Worm (Caenorhabditis elegans) whole organism, late embryonic: ENCODE results near the gene mac-1.

Source experiments
- C08G9.2 ChIP-seq: sonication (generic microtip); optimal IDR thresholded peaks from 2 replicates; lab custom pipeline; 2016; ENCODE audit warnings: mild to moderate bottlenecking, missing genetic modification characterization, moderate library complexity, missing compliant biosample characterization
- C38D4.7 ChIP-seq: fragments of 200-800 bp; sonication (Bioruptor generic); optimal IDR thresholded peaks from 2 replicates; lab custom pipeline; 2018; ENCODE audit warnings: mild to moderate bottlenecking, missing genetic modification characterization, moderate library complexity, missing compliant biosample characterization
- F13H6.1 ChIP-seq: sonication (generic microtip); optimal IDR thresholded peaks from 2 replicates; lab custom pipeline; 2016; ENCODE audit warnings: missing genetic modification characterization, missing compliant biosample characterization
- K02D7.2 ChIP-seq: sonication (generic microtip); optimal IDR thresholded peaks from 2 replicates; lab custom pipeline; 2017; ENCODE audit warnings: mild to moderate bottlenecking, missing genetic modification characterization, missing compliant biosample characterization
- T23F11.4 ChIP-seq: fragments of 200-800 bp; sonication (Bioruptor generic); optimal IDR thresholded peaks from 2 replicates; lab custom pipeline; 2018; ENCODE audit warnings: mild to moderate bottlenecking, missing genetic modification characterization, missing compliant biosample characterization
- ahr-1 ChIP-seq: sonication (generic microtip); optimal IDR thresholded peaks from 2 replicates; lab custom pipeline; 2016; ENCODE audit warnings: missing genetic modification characterization, missing compliant biosample characterization
- ama-1 ChIP-seq: fragments of 150-350 bp; optimal IDR thresholded peaks from 2 replicates; lab custom pipeline; 2014
- ceh-14 ChIP-seq: sonication (generic microtip); optimal IDR thresholded peaks from 2 replicates; lab custom pipeline; 2016; ENCODE audit warnings: missing genotype, missing genetic modification characterization, missing compliant biosample characterization
- ceh-19 ChIP-seq: fragments of 200-800 bp; sonication (Bioruptor generic); optimal IDR thresholded peaks from 2 replicates; lab custom pipeline; 2018; ENCODE audit warnings: mild to moderate bottlenecking, missing genetic modification characterization, missing compliant biosample characterization
- ceh-2 ChIP-seq: sonication (generic microtip); optimal IDR thresholded peaks from 2 replicates; lab custom pipeline; 2016; ENCODE audit warnings: missing genotype, missing genetic modification characterization, missing compliant biosample characterization
- ceh-22 ChIP-seq: sonication (generic microtip); optimal IDR thresholded peaks from 2 replicates; lab custom pipeline; 2017; ENCODE audit warnings: missing biosample characterization, missing genetic modification characterization
- ceh-30 ChIP-seq: fragments of 150-350 bp; optimal IDR thresholded peaks from 2 replicates; lab custom pipeline; 2014; ENCODE audit warnings: missing biosample characterization, missing genetic modification characterization
- ceh-31 ChIP-seq: sonication (generic microtip); optimal IDR thresholded peaks from 2 replicates; lab custom pipeline; 2016; ENCODE audit warnings: missing genetic modification characterization, missing compliant biosample characterization
- ceh-34 ChIP-seq: sonication (generic microtip); optimal IDR thresholded peaks from 2 replicates; lab custom pipeline; 2016; ENCODE audit warnings: mild to moderate bottlenecking, missing genetic modification characterization, missing compliant biosample characterization
- ceh-45 ChIP-seq: fragments of 200-800 bp; sonication (Bioruptor generic); IDR thresholded peaks from 2 replicates; pipeline ENCODE4 v1.3.6; 2022; ENCODE audit warnings: missing genetic modification reagents, missing genetic modification characterization, missing compliant biosample characterization
- ceh-48 ChIP-seq: sonication (generic microtip); optimal IDR thresholded peaks from 2 replicates; lab custom pipeline; 2016; ENCODE audit warnings: missing genetic modification characterization, inconsistent platforms, missing compliant biosample characterization
- ceh-6 ChIP-seq: fragments of 200-800 bp; sonication (Bioruptor generic); optimal IDR thresholded peaks from 2 replicates; lab custom pipeline; 2018; ENCODE audit warnings: mild to moderate bottlenecking, missing genetic modification characterization, missing compliant biosample characterization
- ceh-9 ChIP-seq: sonication (generic microtip); optimal IDR thresholded peaks from 2 replicates; lab custom pipeline; 2016; ENCODE audit warnings: mild to moderate bottlenecking, missing genetic modification characterization, inconsistent platforms, missing compliant biosample characterization
- dmd-4 ChIP-seq: sonication (generic microtip); optimal IDR thresholded peaks from 2 replicates; lab custom pipeline; 2016; ENCODE audit warnings: borderline replicate concordance, missing genetic modification characterization, missing compliant biosample characterization
- dve-1 ChIP-seq: sonication (generic microtip); optimal IDR thresholded peaks from 2 replicates; lab custom pipeline; 2017; ENCODE audit warnings: antibody characterized with exemption, mild to moderate bottlenecking, missing genetic modification characterization, missing compliant biosample characterization
- elt-2 ChIP-seq: sonication (generic microtip); optimal IDR thresholded peaks from 2 replicates; lab custom pipeline; 2016; ENCODE audit warnings: missing genetic modification reagents, missing genetic modification characterization, missing compliant biosample characterization
- elt-4 ChIP-seq: sonication (generic microtip); optimal IDR thresholded peaks from 2 replicates; lab custom pipeline; 2016; ENCODE audit warnings: missing genetic modification characterization, missing compliant biosample characterization
- ets-4 ChIP-seq: sonication (generic microtip); optimal IDR thresholded peaks from 2 replicates; lab custom pipeline; 2016; ENCODE audit warnings: missing genetic modification characterization, missing compliant biosample characterization
- eyg-1 ChIP-seq: sonication (generic microtip); optimal IDR thresholded peaks from 2 replicates; lab custom pipeline; 2016; ENCODE audit warnings: missing genotype, missing genetic modification characterization, missing compliant biosample characterization
- fax-1 ChIP-seq: sonication (generic microtip); optimal IDR thresholded peaks from 2 replicates; lab custom pipeline; 2016; ENCODE audit warnings: missing genotype, missing genetic modification characterization, missing compliant biosample characterization
- fkh-10 ChIP-seq: fragments of 150-350 bp; optimal IDR thresholded peaks from 2 replicates; lab custom pipeline; 2014; ENCODE audit warnings: missing biosample characterization, missing genetic modification reagents, missing genetic modification characterization
- fkh-6 ChIP-seq: sonication (generic microtip); optimal IDR thresholded peaks from 2 replicates; lab custom pipeline; 2016; ENCODE audit warnings: missing genetic modification characterization, missing compliant biosample characterization
- hlh-15 ChIP-seq: sonication (generic microtip); optimal IDR thresholded peaks from 2 replicates; lab custom pipeline; 2016; ENCODE audit warnings: missing genetic modification characterization, missing compliant biosample characterization
- lim-6 ChIP-seq: sonication (generic microtip); optimal IDR thresholded peaks from 2 replicates; lab custom pipeline; 2016; ENCODE audit warnings: missing genetic modification characterization, missing compliant biosample characterization
- mec-3 ChIP-seq: sonication (generic microtip); optimal IDR thresholded peaks from 2 replicates; lab custom pipeline; 2016; ENCODE audit warnings: borderline replicate concordance, missing genetic modification characterization, missing compliant biosample characterization
- nfya-1 ChIP-seq: sonication (generic microtip); optimal IDR thresholded peaks from 2 replicates; lab custom pipeline; 2017; ENCODE audit warnings: missing genetic modification characterization, mild to moderate bottlenecking, missing compliant biosample characterization, antibody characterized with exemption, moderate library complexity
- npax-4 ChIP-seq: sonication (generic microtip); optimal IDR thresholded peaks from 2 replicates; lab custom pipeline; 2016; ENCODE audit warnings: missing genetic modification characterization, missing compliant biosample characterization
- pag-3 ChIP-seq: sonication (generic microtip); optimal IDR thresholded peaks from 2 replicates; lab custom pipeline; 2016; ENCODE audit warnings: missing compliant biosample characterization, missing genetic modification characterization, borderline replicate concordance
- pax-1 ChIP-seq: fragments of 150-350 bp; optimal IDR thresholded peaks from 2 replicates; lab custom pipeline; 2014; ENCODE audit warnings: missing biosample characterization, missing genetic modification characterization
- pha-2 ChIP-seq: sonication (generic microtip); optimal IDR thresholded peaks from 2 replicates; lab custom pipeline; 2017; ENCODE audit warnings: mild to moderate bottlenecking, missing genetic modification characterization, missing compliant biosample characterization
- pha-4 ChIP-seq: fragments of 150-350 bp; optimal IDR thresholded peaks from 2 replicates; lab custom pipeline; 2018; ENCODE audit warnings: missing biosample characterization, missing genetic modification reagents, missing genetic modification characterization
- pros-1 ChIP-seq: fragments of 150-350 bp; optimal IDR thresholded peaks from 2 replicates; lab custom pipeline; 2014; ENCODE audit warnings: missing biosample characterization, missing genetic modification reagents, missing genetic modification characterization
- ref-2 ChIP-seq: sonication (generic microtip); optimal IDR thresholded peaks from 2 replicates; lab custom pipeline; 2016; ENCODE audit warnings: missing genetic modification characterization, missing compliant biosample characterization
- rnt-1 ChIP-seq: sonication (generic microtip); optimal IDR thresholded peaks from 2 replicates; lab custom pipeline; 2016; ENCODE audit warnings: missing genetic modification characterization, missing compliant biosample characterization
- sox-2 ChIP-seq: fragments of 200-800 bp; sonication (Bioruptor generic); IDR thresholded peaks from 2 replicates; pipeline ENCODE4 v1.3.6; 2022; ENCODE audit warnings: missing genetic modification reagents, missing genetic modification characterization, missing compliant biosample characterization
- tbx-2 ChIP-seq: sonication (generic microtip); optimal IDR thresholded peaks from 2 replicates; lab custom pipeline; 2016; ENCODE audit warnings: missing genetic modification characterization, missing compliant biosample characterization
- tbx-7 ChIP-seq: sonication (generic microtip); optimal IDR thresholded peaks from 2 replicates; lab custom pipeline; 2016; ENCODE audit warnings: missing genotype, missing genetic modification characterization, missing compliant biosample characterization
- ttx-3 ChIP-seq: sonication (generic microtip); optimal IDR thresholded peaks from 2 replicates; lab custom pipeline; 2016; ENCODE audit warnings: missing genetic modification reagents, missing genetic modification characterization, missing compliant biosample characterization
- unc-42 ChIP-seq: sonication (generic microtip); optimal IDR thresholded peaks from 2 replicates; lab custom pipeline; 2016; ENCODE audit warnings: missing genotype, missing genetic modification characterization, missing compliant biosample characterization
- unc-86 ChIP-seq: sonication (generic microtip); optimal IDR thresholded peaks from 2 replicates; lab custom pipeline; 2016; ENCODE audit warnings: missing genetic modification characterization, missing compliant biosample characterization
- zip-5 ChIP-seq: sonication (generic microtip); optimal IDR thresholded peaks from 2 replicates; lab custom pipeline; 2016; ENCODE audit warnings: missing genetic modification characterization, missing compliant biosample characterization
- ztf-16 ChIP-seq: sonication (generic microtip); optimal IDR thresholded peaks from 2 replicates; lab custom pipeline; 2017; ENCODE audit warnings: missing genetic modification characterization, missing compliant biosample characterization

Gene mac-1

ce11 chrII:13320811-13321210 lies at the start of gene mac-1:
mac-1 (minus strand) TSS chrII:13320911.
- TF ChIP-seq ceh-30 (tag; lab: Kevin White, UChicago) (no peak), lim-6 (tag; lab: Kevin White, UChicago) (no peak), ttx-3 (no peak), tbx-7 (tag; lab: Kevin White, UChicago) (no peak)

ce11 chrII:13369231-13369630 lies 48.5 kb upstream of the mac-1 start, which contains the start of gene Y48C3A.20:
Y48C3A.20 (plus strand) TSS chrII:13369607.
- TF ChIP-seq F13H6.1 (tag; lab: Kevin White, UChicago) (no peak), eyg-1 (tag; lab: Kevin White, UChicago) (no peak), hlh-15 (tag; lab: Kevin White, UChicago) (no peak), tbx-2 (tag; lab: Kevin White, UChicago) (peak; percentile 9), ceh-19 (GFP tag; lab: Kevin White, UChicago) (no peak), fkh-10 (GFP tag; lab: Kevin White, UChicago) (no peak), C08G9.2 (tag; lab: Kevin White, UChicago) (no peak), fax-1 (tag; lab: Kevin White, UChicago) (no peak), mec-3 (tag; lab: Kevin White, UChicago) (no peak), elt-4 (tag; lab: Kevin White, UChicago) (no peak), ceh-9 (tag; lab: Kevin White, UChicago) (no peak), pag-3 (tag; lab: Kevin White, UChicago) (no peak), elt-2 (tag; lab: Kevin White, UChicago) (no peak), K02D7.2 (no peak), ceh-31 (tag; lab: Kevin White, UChicago) (peak; percentile 8), unc-86 (tag; lab: Kevin White, UChicago) (no peak), ets-4 (no peak), pros-1 (tag; lab: Kevin White, UChicago) (no peak), ceh-30 (tag; lab: Kevin White, UChicago) (peak; percentile 76), C38D4.7 (GFP tag; lab: Kevin White, UChicago) (no peak), pha-4 (tag; lab: Kevin White, UChicago) (no peak), ceh-48 (tag; lab: Kevin White, UChicago) (peak; percentile 27), T23F11.4 (GFP tag; lab: Kevin White, UChicago) (no peak), ztf-16 (tag; lab: Kevin White, UChicago) (peak; percentile 24), pax-1 (tag; lab: Kevin White, UChicago) (peak; percentile 44), sox-2 (GFP tag; lab: Robert Waterston, UW) (peak; percentile 25; the same call in 1 of the 2 replicates), dmd-4 (tag; lab: Kevin White, UChicago) (no peak), ceh-14 (tag; lab: Kevin White, UChicago) (peak; percentile 55), ref-2 (no peak), dve-1 (tag; lab: Kevin White, UChicago) (peak; percentile 17), ceh-6 (GFP tag; lab: Kevin White, UChicago) (no peak), ceh-2 (no peak), nfya-1 (tag; lab: Kevin White, UChicago) (peak; percentile 56), ahr-1 (no peak), pha-2 (tag; lab: Kevin White, UChicago) (no peak), unc-42 (tag; lab: Kevin White, UChicago) (peak; percentile 50), tbx-7 (tag; lab: Kevin White, UChicago) (no peak), npax-4 (no peak), ama-1 (lab: Kevin White, UChicago) (no peak), zip-5 (tag; lab: Kevin White, UChicago) (no peak), ttx-3 (no peak), ceh-45 (no peak), ceh-34 (tag; lab: Kevin White, UChicago) (no peak), fkh-6 (tag; lab: Kevin White, UChicago) (no peak), ceh-22 (tag; lab: Kevin White, UChicago) (no peak), rnt-1 (tag; lab: Kevin White, UChicago) (no peak)
